Fruit fly (Drosophila melanogaster): ENCODE measurements around the gene ATP7.

- TF ChIP-seq psq (optimal IDR thresholded peaks at IDR 0.05): no peak
- TF ChIP-seq insv (optimal IDR thresholded peaks at IDR 0.05): no peak
- no peak for TF ChIP-seq ttk (optimal IDR thresholded peaks at IDR 0.05)
Measured at dm6 chrX:11913581-11913980, 58.8 kb downstream of the ATP7 start.
